Worm (Caenorhabditis elegans): Measurements from ENCODE around the gene sox-2.
A peak's percentile ranks its signal among the peaks of the same experiment; 100 is the strongest.

sox-2 gene

DNA sequence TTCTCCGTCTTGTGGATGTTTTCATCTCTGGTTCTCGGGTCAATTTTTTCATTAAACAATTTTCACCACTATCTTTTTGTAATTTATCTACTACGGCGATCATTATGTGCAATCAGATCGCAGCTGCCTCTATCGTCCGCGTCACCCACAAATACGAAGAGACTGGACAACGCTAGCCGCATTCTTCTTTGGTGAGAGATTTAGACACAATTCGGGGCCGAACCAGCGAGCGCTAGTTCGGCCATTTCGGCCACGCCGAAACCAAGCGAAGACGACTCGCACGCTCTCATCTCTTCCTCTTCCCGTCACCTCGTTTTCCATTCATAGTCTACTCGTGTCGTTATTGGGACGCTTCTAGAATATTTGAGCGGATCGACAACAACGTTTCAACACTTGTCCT, 22.2 kb upstream of the sox-2 start, which contains the start of gene gly-12:
gly-12 (plus strand) TSS at position 117 of the 400 bp plus-strand sequence.
- no peak for TF ChIP-seq med-1 (GFP tag; optimal IDR thresholded peaks at IDR 0.05; ENCODE audit: insufficient read depth)

ce11 chrX:7480756-7481155, 17.2 kb upstream of the sox-2 start, which contains the start of gene F48E3.9:
F48E3.9 (plus strand) TSS chrX:7481056.
- TF ChIP-seq med-1 (GFP tag; optimal IDR thresholded peaks at IDR 0.05; ENCODE audit: insufficient read depth) (no peak), ztf-23 (GFP tag; IDR thresholded peaks at IDR 0.05) (no peak), ztf-29 (GFP tag; IDR thresholded peaks at IDR 0.05) (no peak), ref-1 (GFP tag; conservative IDR thresholded peaks at IDR 0.05) (no peak), tab-1 (GFP tag; IDR thresholded peaks at IDR 0.05) (no peak), cog-1 (tag; optimal IDR thresholded peaks at IDR 0.05) (no peak), flt-1 (GFP tag; IDR thresholded peaks at IDR 0.05) (no peak), T22C8.4 (GFP tag; IDR thresholded peaks at IDR 0.05) (no peak), klf-2 (GFP tag; conservative IDR thresholded peaks at IDR 0.05) (no peak)

- TF ChIP-seq ztf-29 (GFP tag; IDR thresholded peaks at IDR 0.05): no peak
- no peak for TF ChIP-seq T22C8.4 (GFP tag; IDR thresholded peaks at IDR 0.05)
- no peak for TF ChIP-seq flt-1 (GFP tag; IDR thresholded peaks at IDR 0.05)
- TF ChIP-seq cog-1 (tag; optimal IDR thresholded peaks at IDR 0.05): no peak
Observed at ce11 chrX:7478948-7479347, 15.4 kb upstream of the sox-2 start, which contains the start of gene mek-1. mek-1 (plus strand) TSS chrX:7479248.

DNA sequence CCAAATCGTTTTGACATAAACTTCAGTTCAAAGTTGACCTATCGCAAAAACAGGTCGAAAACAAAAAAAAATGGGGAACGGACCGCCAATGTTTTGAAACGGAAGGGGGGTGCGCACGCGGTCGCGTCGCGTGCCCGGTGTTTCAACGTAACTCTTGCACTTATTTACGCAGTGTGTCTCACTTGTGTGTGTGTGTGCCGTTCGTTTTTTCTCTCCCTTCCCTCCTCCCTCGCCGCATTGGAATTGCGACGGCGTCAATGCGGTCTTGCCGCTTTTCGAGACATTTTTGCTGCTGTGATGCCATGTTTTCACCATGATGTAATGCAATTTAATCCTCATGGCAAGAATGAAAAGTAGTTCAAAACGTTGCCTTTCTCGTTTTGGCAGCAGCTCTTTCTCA, 14.9 kb upstream of the sox-2 start:
- TF ChIP-seq T22C8.4 (GFP tag; IDR thresholded peaks at IDR 0.05) (no peak), ztf-29 (GFP tag; IDR thresholded peaks at IDR 0.05) (no peak), med-1 (GFP tag; optimal IDR thresholded peaks at IDR 0.05; ENCODE audit: insufficient read depth) (no peak), tab-1 (GFP tag; IDR thresholded peaks at IDR 0.05) (no peak), cog-1 (tag; optimal IDR thresholded peaks at IDR 0.05) (no peak), klf-2 (GFP tag; conservative IDR thresholded peaks at IDR 0.05) (no peak), flt-1 (GFP tag; IDR thresholded peaks at IDR 0.05) (no peak), ref-1 (GFP tag; conservative IDR thresholded peaks at IDR 0.05) (no peak), ztf-23 (GFP tag; IDR thresholded peaks at IDR 0.05) (no peak)

ce11 chrX:7474968-7475433, 11.5 kb upstream of the sox-2 start, which contains the start of gene coh-1:
coh-1 (minus strand) TSS chrX:7475018.
- no peak for TF ChIP-seq klf-2 (GFP tag; conservative IDR thresholded peaks at IDR 0.05)
- no peak for TF ChIP-seq T22C8.4 (GFP tag; IDR thresholded peaks at IDR 0.05)
- no peak for TF ChIP-seq cog-1 (tag; optimal IDR thresholded peaks at IDR 0.05)
- TF ChIP-seq tab-1 (GFP tag; IDR thresholded peaks at IDR 0.05): no peak
- no peak for TF ChIP-seq flt-1 (GFP tag; IDR thresholded peaks at IDR 0.05)
- 0 out of 2 replicates have a peak, but pooled peaks have one; percentile 16 for TF ChIP-seq ztf-23 (GFP tag; IDR thresholded peaks at IDR 0.05)

DNA sequence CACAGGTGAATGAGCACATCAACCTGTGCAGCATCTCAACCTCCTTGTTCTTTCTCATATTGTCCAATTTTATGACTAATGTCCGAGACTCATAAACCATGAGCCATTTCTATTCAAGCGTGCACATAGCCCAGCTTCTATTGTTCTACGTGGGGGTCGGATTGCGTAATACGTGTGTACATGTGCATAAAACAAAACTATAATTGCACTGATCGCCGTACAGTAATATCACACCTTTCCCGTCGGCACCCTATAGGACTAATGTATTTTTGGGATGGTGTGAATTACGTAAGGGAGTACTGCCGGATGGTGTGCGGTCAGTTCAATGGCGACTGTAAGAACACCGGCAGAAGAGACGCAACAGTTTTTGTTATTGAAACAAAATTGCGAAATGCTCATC, 6.4 kb upstream of the sox-2 start:
- TF ChIP-seq ztf-23 (GFP tag; IDR thresholded peaks at IDR 0.05) (no peak), ztf-29 (GFP tag; IDR thresholded peaks at IDR 0.05) (no peak), klf-2 (GFP tag; conservative IDR thresholded peaks at IDR 0.05) (no peak), flt-1 (GFP tag; IDR thresholded peaks at IDR 0.05) (no peak), cog-1 (tag; optimal IDR thresholded peaks at IDR 0.05) (no peak), tab-1 (GFP tag; IDR thresholded peaks at IDR 0.05) (no peak), T22C8.4 (GFP tag; IDR thresholded peaks at IDR 0.05) (no peak), ref-1 (GFP tag; conservative IDR thresholded peaks at IDR 0.05) (no peak), med-1 (GFP tag; optimal IDR thresholded peaks at IDR 0.05; ENCODE audit: insufficient read depth) (no peak)

- no peak for TF ChIP-seq klf-2 (GFP tag; conservative IDR thresholded peaks at IDR 0.05)
- no peak for TF ChIP-seq cog-1 (tag; optimal IDR thresholded peaks at IDR 0.05)
- TF ChIP-seq T22C8.4 (GFP tag; IDR thresholded peaks at IDR 0.05): no peak
- TF ChIP-seq flt-1 (GFP tag; IDR thresholded peaks at IDR 0.05): no peak
- TF ChIP-seq med-1 (GFP tag; optimal IDR thresholded peaks at IDR 0.05; ENCODE audit: insufficient read depth): no peak
- TF ChIP-seq ref-1 (GFP tag; conservative IDR thresholded peaks at IDR 0.05): no peak
- no peak for TF ChIP-seq ztf-23 (GFP tag; IDR thresholded peaks at IDR 0.05)
Observed at ce11 chrX:7466682-7467081, 3.1 kb upstream of the sox-2 start.

DNA sequence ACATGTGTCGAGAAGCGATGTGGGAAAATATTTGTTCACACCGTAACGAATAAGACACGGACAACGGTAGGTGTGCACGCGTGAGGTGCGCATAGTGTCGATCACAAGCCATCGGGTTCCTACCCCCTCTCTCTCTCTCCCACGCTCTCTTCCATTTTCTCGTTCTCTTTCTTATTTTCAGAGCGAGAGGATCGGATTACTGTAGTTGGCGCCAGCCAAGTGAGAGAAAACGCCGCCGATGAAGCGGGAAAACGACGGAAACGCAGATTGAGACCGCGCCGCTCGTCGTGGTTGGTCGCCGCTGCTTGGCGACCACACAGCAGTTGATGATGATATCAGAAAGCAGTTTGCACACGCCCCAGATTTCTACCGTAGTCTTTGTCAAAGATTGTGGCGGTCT, 853 bp upstream of the sox-2 start:
- TF ChIP-seq med-1 (GFP tag; optimal IDR thresholded peaks at IDR 0.05; ENCODE audit: insufficient read depth) (no peak), ztf-23 (GFP tag; IDR thresholded peaks at IDR 0.05) (no peak), cog-1 (tag; optimal IDR thresholded peaks at IDR 0.05) (no peak), ref-1 (GFP tag; conservative IDR thresholded peaks at IDR 0.05) (no peak), T22C8.4 (GFP tag; IDR thresholded peaks at IDR 0.05) (no peak), klf-2 (GFP tag; conservative IDR thresholded peaks at IDR 0.05) (no peak), flt-1 (GFP tag; IDR thresholded peaks at IDR 0.05) (no peak), ztf-29 (GFP tag; IDR thresholded peaks at IDR 0.05) (no peak), tab-1 (GFP tag; IDR thresholded peaks at IDR 0.05) (no peak)

DNA sequence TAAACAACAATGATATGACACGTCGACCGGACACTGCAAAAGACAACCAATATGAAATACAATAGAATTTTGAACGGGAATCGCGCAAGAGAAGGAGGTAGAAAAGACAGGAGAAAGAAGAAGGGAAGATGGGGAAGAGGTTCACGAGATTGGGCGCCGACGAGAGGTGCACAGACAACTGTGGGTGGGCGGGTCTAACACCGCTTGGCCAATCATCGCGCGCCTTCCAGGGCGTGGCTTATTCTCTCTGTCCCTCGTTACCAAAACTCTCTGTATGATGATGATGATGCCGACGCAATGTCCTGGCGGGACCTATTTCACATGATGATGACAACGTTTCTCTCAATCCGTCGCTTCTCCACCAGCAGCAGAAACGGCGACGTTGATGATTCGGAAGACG, 3.0 kb downstream of the sox-2 start:
- TF ChIP-seq cog-1 (tag; optimal IDR thresholded peaks at IDR 0.05) (no peak), ztf-29 (GFP tag; IDR thresholded peaks at IDR 0.05) (no peak), T22C8.4 (GFP tag; IDR thresholded peaks at IDR 0.05) (no peak), med-1 (GFP tag; optimal IDR thresholded peaks at IDR 0.05; ENCODE audit: insufficient read depth) (no peak), ztf-23 (GFP tag; IDR thresholded peaks at IDR 0.05) (no peak), ref-1 (GFP tag; conservative IDR thresholded peaks at IDR 0.05) (no peak), tab-1 (GFP tag; IDR thresholded peaks at IDR 0.05) (0 out of 2 replicates have a peak, but pooled peaks have one; percentile 40)

DNA sequence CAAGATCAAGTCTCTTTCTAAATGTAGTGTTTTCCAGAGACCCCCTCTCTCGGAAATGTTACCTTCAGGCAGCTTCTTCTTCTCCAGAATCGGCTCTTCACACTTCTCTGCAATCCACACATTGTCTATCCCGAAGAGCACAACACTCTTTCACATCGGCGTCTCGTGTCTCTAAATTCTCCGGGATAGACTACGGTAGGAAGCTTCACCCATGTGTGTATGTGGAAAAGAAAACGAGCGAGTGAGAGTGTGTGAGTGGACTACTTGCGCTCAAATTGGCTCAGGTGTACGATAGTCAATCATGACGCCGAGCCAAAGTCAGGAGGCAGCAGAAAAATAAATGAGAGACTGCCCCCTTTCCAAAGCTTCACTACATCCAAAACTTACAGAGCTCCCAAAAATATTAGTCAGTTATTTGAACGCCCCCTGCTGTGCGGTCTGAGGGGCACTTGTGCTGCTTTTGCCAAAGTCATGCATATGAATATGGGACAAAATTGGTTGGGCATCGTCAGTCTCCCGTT, 6.3 kb downstream of the sox-2 start:
- TF ChIP-seq med-1 (GFP tag; optimal IDR thresholded peaks at IDR 0.05; ENCODE audit: insufficient read depth) (no peak), tab-1 (GFP tag; IDR thresholded peaks at IDR 0.05) (no peak), ztf-29 (GFP tag; IDR thresholded peaks at IDR 0.05) (no peak), ref-1 (GFP tag; conservative IDR thresholded peaks at IDR 0.05) (no peak), klf-2 (GFP tag; conservative IDR thresholded peaks at IDR 0.05) (no peak), flt-1 (GFP tag; IDR thresholded peaks at IDR 0.05) (no peak), cog-1 (tag; optimal IDR thresholded peaks at IDR 0.05) (no peak), ztf-23 (GFP tag; IDR thresholded peaks at IDR 0.05) (no peak), T22C8.4 (GFP tag; IDR thresholded peaks at IDR 0.05) (no peak)
